Fruit fly (Drosophila melanogaster) whole organism, wandering third instar larva: Measurements from ENCODE around the gene CG1812.
A peak's percentile ranks its signal among the peaks of the same experiment; 100 is the strongest.

Experiments used
- CG9705 ChIP-seq: fragments of 200-800 bp; sonication (Bioruptor generic); optimal IDR thresholded peaks from 2 replicates; lab custom pipeline; 2018; ENCODE audit warnings: missing biosample characterization, mild to moderate bottlenecking, missing genetic modification characterization
- CrebA ChIP-seq: fragments of 200-800 bp; sonication (Bioruptor generic); optimal IDR thresholded peaks from 2 replicates; lab custom pipeline; 2016; ENCODE audit warnings: missing biosample characterization, mild to moderate bottlenecking, missing genetic modification characterization, borderline replicate concordance
- Dfd ChIP-seq: fragments of >200 bp; optimal IDR thresholded peaks from 2 replicates; lab custom pipeline; 2017; ENCODE audit warnings: missing biosample characterization, missing genetic modification characterization
- Dif ChIP-seq: fragments of 200-275, 200-300 bp; sonication (Bioruptor generic); optimal IDR thresholded peaks from 2 replicates; lab custom pipeline; 2018; ENCODE audit warnings: missing biosample characterization, missing genetic modification characterization; ENCODE audit not compliant: partially characterized antibody
- GATAd ChIP-seq: sonication (Bioruptor generic); optimal IDR thresholded peaks from 2 replicates; lab custom pipeline; 2016; ENCODE audit warnings: missing biosample characterization, missing genetic modification characterization
- HLH106 ChIP-seq: fragments of 200-800 bp; optimal IDR thresholded peaks from 3 replicates; lab custom pipeline; 2019; ENCODE audit warnings: missing biosample characterization, mild to moderate bottlenecking, missing genetic modification characterization, moderate library complexity
- Hnf4 ChIP-seq: fragments of 200-800 bp; sonication (Bioruptor generic); optimal IDR thresholded peaks from 2 replicates; lab custom pipeline; 2016; ENCODE audit warnings: missing biosample characterization, mild to moderate bottlenecking, missing genetic modification characterization
- Hr83 ChIP-seq: fragments of 200-300 bp; sonication (Bioruptor generic); optimal IDR thresholded peaks from 2 replicates; lab custom pipeline; 2016; ENCODE audit warnings: missing biosample characterization, mild to moderate bottlenecking, missing genetic modification characterization, moderate library complexity; ENCODE audit not compliant: poor library complexity, severe bottlenecking
- Jra ChIP-seq: sonication (Bioruptor generic); optimal IDR thresholded peaks from 2 replicates; lab custom pipeline; 2016; ENCODE audit warnings: missing biosample characterization, missing genetic modification characterization
- Mio ChIP-seq: sonication (Bioruptor generic); optimal IDR thresholded peaks from 2 replicates; lab custom pipeline; 2016; ENCODE audit warnings: missing biosample characterization, missing genetic modification characterization
- Myc ChIP-seq: fragments of >200 bp; optimal IDR thresholded peaks from 2 replicates; lab custom pipeline; 2017
- N ChIP-seq: fragments of >200 bp; optimal IDR thresholded peaks from 2 replicates; lab custom pipeline; 2018; ENCODE audit warnings: missing biosample characterization, missing external identifiers, missing genetic modification characterization
- OdsH ChIP-seq: fragments of 200-800 bp; sonication (Bioruptor generic); optimal IDR thresholded peaks from 2 replicates; lab custom pipeline; 2016; ENCODE audit warnings: missing biosample characterization, mild to moderate bottlenecking, missing genetic modification characterization
- Rel ChIP-seq, 2 experiments: fragments of 200-800 bp; sonication (Bioruptor generic) in 1 of 2; optimal IDR thresholded peaks; 2 replicates in 1 of 2; 3 replicates in 1 of 2; lab custom pipeline; 2016 to 2019; ENCODE audit warnings: mild to moderate bottlenecking in 2 of 2, missing biosample characterization in 2 of 2, missing genetic modification characterization in 2 of 2, moderate library complexity in 1 of 2
- Sp1 ChIP-seq: fragments of 200-800 bp; sonication (Bioruptor generic); optimal IDR thresholded peaks from 3 replicates; lab custom pipeline; 2019; ENCODE audit warnings: missing biosample characterization, mild to moderate bottlenecking, missing genetic modification characterization, moderate library complexity
- Vsx2 ChIP-seq: fragments of 200-300, 225-300 bp; sonication (Bioruptor generic); optimal IDR thresholded peaks from 2 replicates; lab custom pipeline; 2018; ENCODE audit warnings: missing biosample characterization, missing genetic modification characterization; ENCODE audit not compliant: partially characterized antibody
- br ChIP-seq: fragments of 200-800 bp; sonication (Bioruptor generic); optimal IDR thresholded peaks from 2 replicates; lab custom pipeline; 2016; ENCODE audit warnings: missing biosample characterization, missing genetic modification characterization
- brk ChIP-seq: fragments of 200-800 bp; sonication (Bioruptor generic); optimal IDR thresholded peaks from 2 replicates; lab custom pipeline; 2016; ENCODE audit warnings: missing biosample characterization, mild to moderate bottlenecking, missing genetic modification characterization
- dl ChIP-seq, 2 experiments: fragments of 175-275, 200-275 bp in 1 of 2; fragments of 200-275 bp in 1 of 2; sonication (Bioruptor generic); optimal IDR thresholded peaks; lab custom pipeline; 2018; ENCODE audit warnings: mild to moderate bottlenecking in 2 of 2, missing biosample characterization in 2 of 2, missing genetic modification characterization in 2 of 2, moderate library complexity in 2 of 2; ENCODE audit not compliant: partially characterized antibody in 2 of 2, insufficient read depth in 1 of 2
- dmrt93B ChIP-seq: fragments of 200-800 bp; sonication (Bioruptor generic); optimal IDR thresholded peaks from 2 replicates; lab custom pipeline; 2018; ENCODE audit warnings: missing biosample characterization, mild to moderate bottlenecking, missing genetic modification characterization
- dsf ChIP-seq: sonication (Bioruptor generic); optimal IDR thresholded peaks from 2 replicates; lab custom pipeline; 2016; ENCODE audit warnings: missing biosample characterization, missing genetic modification characterization, borderline replicate concordance
- ey ChIP-seq: fragments of 200-800 bp; sonication (Bioruptor generic); optimal IDR thresholded peaks from 2 replicates; lab custom pipeline; 2016; ENCODE audit warnings: missing biosample characterization, missing genetic modification characterization
- foxo ChIP-seq, 2 experiments: fragments of 200-800 bp; sonication (Bioruptor generic); optimal IDR thresholded peaks; 2 replicates in 1 of 2; 3 replicates in 1 of 2; lab custom pipeline; 2016 to 2017; ENCODE audit warnings: missing biosample characterization in 2 of 2, missing genetic modification characterization in 2 of 2
- fru ChIP-seq: fragments of 200-800 bp; sonication (Bioruptor generic); optimal IDR thresholded peaks from 3 replicates; lab custom pipeline; 2016; ENCODE audit warnings: missing biosample characterization, mild to moderate bottlenecking, missing genetic modification characterization
- h ChIP-seq: fragments of 200-800 bp; sonication (Bioruptor generic); optimal IDR thresholded peaks from 3 replicates; lab custom pipeline; 2016; ENCODE audit warnings: missing biosample characterization, mild to moderate bottlenecking, missing genetic modification characterization
- jim ChIP-seq: fragments of 175-275, 200-325 bp; sonication (Bioruptor generic); optimal IDR thresholded peaks from 2 replicates; lab custom pipeline; 2016; ENCODE audit warnings: missing biosample characterization, mild to moderate bottlenecking, missing genetic modification characterization
- lola ChIP-seq: fragments of >200 bp; optimal IDR thresholded peaks from 2 replicates; lab custom pipeline; 2017; ENCODE audit warnings: missing biosample characterization, missing genetic modification characterization
- pan ChIP-seq: fragments of >200 bp; optimal IDR thresholded peaks from 2 replicates; lab custom pipeline; 2017
- psq ChIP-seq: fragments of 200-800 bp; sonication (Bioruptor generic); optimal IDR thresholded peaks from 3 replicates; lab custom pipeline; 2017; ENCODE audit warnings: missing biosample characterization, mild to moderate bottlenecking, missing genetic modification characterization, moderate library complexity
- rgr ChIP-seq: fragments of 200-800 bp; sonication (Bioruptor generic); optimal IDR thresholded peaks from 3 replicates; lab custom pipeline; 2016; ENCODE audit warnings: missing biosample characterization, mild to moderate bottlenecking, missing genetic modification characterization
- sage ChIP-seq: fragments of 200-800 bp; sonication (Bioruptor generic); optimal IDR thresholded peaks from 2 replicates; lab custom pipeline; 2016; ENCODE audit warnings: missing biosample characterization, mild to moderate bottlenecking, missing genetic modification characterization
- sv ChIP-seq: fragments of 200-800 bp; sonication (Bioruptor generic); optimal IDR thresholded peaks from 3 replicates; lab custom pipeline; 2016; ENCODE audit warnings: missing biosample characterization, missing genetic modification characterization
- tai ChIP-seq: sonication (Bioruptor generic); optimal IDR thresholded peaks from 2 replicates; lab custom pipeline; 2016; ENCODE audit warnings: missing biosample characterization, missing genetic modification characterization
- usp ChIP-seq: fragments of >200 bp; optimal IDR thresholded peaks from 2 replicates; lab custom pipeline; 2017; ENCODE audit warnings: missing biosample characterization, missing genetic modification characterization

Gene CG1812

DNA sequence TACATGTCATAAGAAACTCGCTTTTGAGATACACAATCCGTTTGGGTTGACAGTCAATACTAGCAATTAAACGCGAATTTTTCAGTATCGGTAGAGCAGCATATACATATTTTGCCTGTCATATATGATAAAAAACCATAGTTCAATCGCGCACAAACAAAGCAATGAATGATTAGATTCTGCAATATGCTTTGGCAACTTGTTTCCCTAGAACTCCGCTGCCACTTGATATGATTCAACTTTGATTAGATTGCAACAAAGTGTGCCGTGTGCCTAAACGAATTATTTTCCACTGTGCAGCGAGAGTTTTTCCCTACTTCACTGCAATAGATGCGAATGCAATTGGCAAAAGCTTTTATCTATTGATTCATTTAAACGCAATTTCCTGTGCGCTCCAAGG, 9.7 kb upstream of the CG1812 start:
- no peak for TF ChIP-seq Dfd (GFP tag; lab: Kevin White, UChicago)
- TF ChIP-seq foxo (GFP tag; optimal IDR thresholded peaks at IDR 0.05; lab: Kevin White, UChicago): no peak
- TF ChIP-seq OdsH (GFP tag; lab: Kevin White, UChicago): no peak
- no peak for TF ChIP-seq tai
- TF ChIP-seq Jra (GFP tag; lab: Kevin White, UChicago): no peak

DNA sequence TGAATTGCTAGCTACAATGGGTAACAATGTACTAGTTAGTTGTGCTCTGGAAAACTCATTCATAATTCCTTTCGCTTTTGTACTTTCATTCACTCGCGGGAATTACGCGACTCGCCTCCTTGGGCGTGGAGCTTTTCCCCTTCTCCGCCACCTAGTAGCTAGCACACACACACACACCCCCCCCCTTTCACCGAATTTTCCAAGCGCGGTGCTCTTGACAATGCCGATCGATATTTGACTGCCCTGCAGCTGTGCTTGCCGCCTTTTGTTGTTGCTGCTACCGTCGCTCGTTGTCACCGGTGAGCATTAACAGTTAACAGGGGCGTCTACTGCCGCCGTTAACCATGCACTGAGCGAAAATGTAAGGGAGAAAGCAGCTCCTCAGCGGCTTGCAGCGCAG, 9.1 kb upstream of the CG1812 start:
- TF ChIP-seq CG9705 (GFP tag; lab: Kevin White, UChicago) (no peak), rgr (GFP tag; lab: Kevin White, UChicago) (no peak), Dfd (GFP tag; lab: Kevin White, UChicago) (no peak), Hr83 (GFP tag; lab: Kevin White, UChicago) (no peak), dl (GFP tag; optimal IDR thresholded peaks at IDR 0.05; lab: Kevin White, UChicago; ENCODE audit: insufficient read depth in 1 of 2, partially characterized antibody in 2 of 2) (no peak), Jra (GFP tag; lab: Kevin White, UChicago) (no peak), psq (GFP tag; lab: Kevin White, UChicago) (no peak), N (GFP tag; lab: Kevin White, UChicago) (no peak), sage (GFP tag; lab: Kevin White, UChicago) (no peak), br (GFP tag; lab: Kevin White, UChicago) (no peak), Myc (no peak), OdsH (GFP tag; lab: Kevin White, UChicago) (no peak), sv (GFP tag; lab: Kevin White, UChicago) (no peak), Mio (GFP tag; lab: Kevin White, UChicago) (no peak), dmrt93B (no peak), CrebA (no peak), fru (GFP tag; lab: Kevin White, UChicago) (no peak)

DNA sequence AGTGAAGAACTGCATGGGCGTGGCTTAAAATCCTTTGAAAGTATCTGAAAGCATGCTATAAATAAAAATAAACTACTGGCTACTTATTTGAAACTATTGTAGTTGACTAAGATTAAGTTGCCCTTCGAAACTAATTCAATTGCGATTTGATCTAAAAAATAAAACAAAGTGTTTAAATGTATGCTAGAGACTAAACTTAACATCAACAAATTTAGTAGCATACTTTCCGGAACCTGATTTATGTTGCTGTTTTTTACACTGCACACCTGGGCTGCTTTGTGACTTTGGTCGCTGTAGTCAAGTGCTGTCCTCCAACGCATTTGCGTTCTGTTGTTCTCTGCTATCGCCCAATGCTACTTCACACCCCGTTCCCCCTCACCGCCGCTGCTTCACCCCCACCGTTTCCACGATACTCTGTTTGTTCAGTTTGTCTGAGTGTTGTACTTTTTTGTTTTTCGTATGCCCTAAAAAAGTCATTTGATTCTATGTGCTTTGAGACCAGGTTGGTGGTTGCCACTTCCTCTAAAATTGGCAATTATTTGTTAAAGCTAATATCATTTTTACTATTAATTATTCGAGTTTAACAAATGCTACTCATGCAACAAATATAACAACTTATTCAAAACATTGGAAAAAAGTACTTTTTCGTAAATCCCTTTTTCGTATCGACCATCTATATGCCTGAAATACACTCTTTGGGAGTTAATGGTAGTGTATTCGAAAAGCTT, 8.4 kb upstream of the CG1812 start:
- TF ChIP-seq tai: no peak
- no peak for TF ChIP-seq Dif (GFP tag; lab: Kevin White, UChicago)
- no peak for TF ChIP-seq N (GFP tag; lab: Kevin White, UChicago)
- no peak for TF ChIP-seq GATAd (GFP tag; lab: Kevin White, UChicago)
- peak; percentile 74 for TF ChIP-seq h (GFP tag; lab: Kevin White, UChicago)
- peak; percentile 62 for TF ChIP-seq fru (GFP tag; lab: Kevin White, UChicago)
- TF ChIP-seq Jra (GFP tag; lab: Kevin White, UChicago): no peak
- TF ChIP-seq CG9705 (GFP tag; lab: Kevin White, UChicago): no peak
- no peak for TF ChIP-seq dl (GFP tag; optimal IDR thresholded peaks at IDR 0.05; lab: Kevin White, UChicago; ENCODE audit: insufficient read depth in 1 of 2, partially characterized antibody in 2 of 2)
- TF ChIP-seq ey (GFP tag; lab: Kevin White, UChicago): peak; percentile 57
- no peak for TF ChIP-seq pan (lab: Kevin White, UChicago)
- no peak for TF ChIP-seq sv (GFP tag; lab: Kevin White, UChicago)
- TF ChIP-seq foxo (GFP tag; optimal IDR thresholded peaks at IDR 0.05; lab: Kevin White, UChicago): peak in 1 of 2 experiments; percentile 38
- TF ChIP-seq sage (GFP tag; lab: Kevin White, UChicago): peak; percentile 7
- no peak for TF ChIP-seq jim (GFP tag; lab: Kevin White, UChicago)
- no peak for TF ChIP-seq Vsx2 (GFP tag; lab: Kevin White, UChicago)
- peak; percentile 46 for TF ChIP-seq psq (GFP tag; lab: Kevin White, UChicago)
- no peak for TF ChIP-seq usp (GFP tag; lab: Kevin White, UChicago)
- no peak for TF ChIP-seq Rel (GFP tag; optimal IDR thresholded peaks at IDR 0.05; lab: Kevin White, UChicago)
- peak; percentile 29 for TF ChIP-seq Rel (tag; optimal IDR thresholded peaks at IDR 0.05; lab: Kevin White, UChicago)
- no peak for TF ChIP-seq brk
- no peak for TF ChIP-seq Hr83 (GFP tag; lab: Kevin White, UChicago)
- peak; percentile 7 for TF ChIP-seq OdsH (GFP tag; lab: Kevin White, UChicago)
- no peak for TF ChIP-seq Myc
- peak; percentile 41 for TF ChIP-seq Sp1 (GFP tag; lab: Kevin White, UChicago)
- no peak for TF ChIP-seq lola (GFP tag; lab: Kevin White, UChicago)
- peak; percentile 47 for TF ChIP-seq br (GFP tag; lab: Kevin White, UChicago)
- peak; percentile 55 for TF ChIP-seq dmrt93B
- no peak for TF ChIP-seq rgr (GFP tag; lab: Kevin White, UChicago)
- TF ChIP-seq dsf (GFP tag; lab: Kevin White, UChicago): no peak
- peak; percentile 32 for TF ChIP-seq Hnf4 (GFP tag; lab: Kevin White, UChicago)
- no peak for TF ChIP-seq Mio (GFP tag; lab: Kevin White, UChicago)
- TF ChIP-seq Dfd (GFP tag; lab: Kevin White, UChicago): no peak
- peak; percentile 66 for TF ChIP-seq HLH106 (tag; lab: Kevin White, UChicago)
